Worm (Caenorhabditis elegans) whole organism, young adult: ENCODE measurements around the gene C26G2.2.

Source experiments
- aptf-3 ChIP-seq: fragments of 200-800 bp; sonication (Bioruptor generic); IDR thresholded peaks from 2 replicates; pipeline ENCODE4 v1.3.6; 2022; ENCODE audit warnings: missing genetic modification characterization, missing compliant biosample characterization
- ceh-100 ChIP-seq: fragments of 200-800 bp; sonication (Bioruptor generic); IDR thresholded peaks from 2 replicates; pipeline ENCODE4 v1.3.6; 2022; ENCODE audit warnings: missing genetic modification reagents, missing genetic modification characterization, missing compliant biosample characterization
- ceh-40 ChIP-seq: fragments of 200-800 bp; sonication (Bioruptor generic); IDR thresholded peaks from 2 replicates; pipeline ENCODE4 v1.3.6; 2022; ENCODE audit warnings: missing genetic modification characterization, missing compliant biosample characterization
- him-1 ChIP-seq: sonication (generic microtip); optimal IDR thresholded peaks from 2 replicates; lab custom pipeline; 2016; ENCODE audit warnings: missing genotype, missing genetic modification reagents, missing genetic modification characterization, missing compliant biosample characterization

DNA sequence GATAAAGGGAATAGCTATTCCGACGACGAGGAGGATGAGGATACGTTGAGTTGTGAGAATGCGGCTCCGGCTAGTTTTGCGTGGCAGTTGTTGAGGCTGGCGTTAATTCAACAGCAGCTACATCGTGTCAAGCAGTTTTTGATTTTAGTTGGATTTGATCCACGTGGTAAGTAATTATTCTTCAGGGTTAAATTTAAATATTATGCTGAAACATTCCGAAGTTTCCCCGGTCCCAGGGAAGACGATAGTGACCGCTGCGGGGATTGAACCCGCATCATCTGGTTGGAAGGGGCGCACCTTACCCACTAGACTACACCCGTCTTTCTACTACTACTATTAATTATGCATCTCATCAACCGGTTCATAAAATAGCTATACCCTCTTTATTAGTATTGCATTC is 42.9 kb upstream of the C26G2.2 start:
- TF ChIP-seq ceh-40 (GFP tag; lab: Robert Waterston, UW) = no peak
- no peak for TF ChIP-seq him-1 (tag; lab: Kevin White, UChicago)
- no peak for TF ChIP-seq ceh-100 (GFP tag; lab: Robert Waterston, UW)
- no peak for TF ChIP-seq aptf-3 (GFP tag; lab: Robert Waterston, UW)
